Fruit fly (Drosophila melanogaster) whole organism, embryonic: Measurements from ENCODE around the gene Pc.
A peak's percentile ranks its signal among the peaks of the same experiment; 100 is the strongest.

Experiments used
- BEAF-32 ChIP-seq: fragments of 200-800 bp; sonication (Bioruptor generic); optimal IDR thresholded peaks from 3 replicates; lab custom pipeline; 2017; ENCODE audit warnings: missing biosample characterization, missing genetic modification characterization, mild to moderate bottlenecking, moderate library complexity, missing genetic modification reagents
- Bdp1 ChIP-seq: fragments of 200-800 bp; sonication (Bioruptor generic); optimal IDR thresholded peaks from 3 replicates; lab custom pipeline; 2016; ENCODE audit warnings: missing biosample characterization, missing genetic modification characterization
- CG12299 ChIP-seq: fragments of 200-800 bp; sonication (Bioruptor generic); optimal IDR thresholded peaks from 2 replicates; lab custom pipeline; 2018; ENCODE audit warnings: missing biosample characterization, mild to moderate bottlenecking, missing genetic modification characterization
- CG15011 ChIP-seq: fragments of 200-800 bp; sonication (Bioruptor generic); optimal IDR thresholded peaks from 3 replicates; lab custom pipeline; 2018; ENCODE audit warnings: missing biosample characterization, mild to moderate bottlenecking, missing genetic modification characterization
- CG17328 ChIP-seq: fragments of 200-800 bp; sonication (Bioruptor generic); IDR thresholded peaks from 2 replicates; pipeline ENCODE4 v1.3.6; 2022; ENCODE audit warnings: missing biosample characterization, missing genetic modification characterization
- CG17829 ChIP-seq: fragments of 200-800 bp; optimal IDR thresholded peaks from 2 replicates; lab custom pipeline; 2019; ENCODE audit warnings: missing biosample characterization, mild to moderate bottlenecking, missing genetic modification characterization, moderate library complexity
- CG1832 ChIP-seq: fragments of 200-800 bp; sonication (Bioruptor generic); optimal IDR thresholded peaks from 2 replicates; lab custom pipeline; 2017; ENCODE audit warnings: missing biosample characterization, mild to moderate bottlenecking, missing genetic modification characterization, inconsistent platforms
- CG18619 ChIP-seq: fragments of 200-800 bp; sonication (Bioruptor generic); optimal IDR thresholded peaks from 3 replicates; lab custom pipeline; 2017; ENCODE audit warnings: missing biosample characterization, mild to moderate bottlenecking, missing genetic modification characterization
- CG3065 ChIP-seq: fragments of 200-800 bp; sonication (Bioruptor generic); optimal IDR thresholded peaks from 2 replicates; lab custom pipeline; 2016; ENCODE audit warnings: missing biosample characterization, missing genetic modification characterization
- CG31224 ChIP-seq: fragments of 200-800 bp; sonication (Bioruptor generic); IDR thresholded peaks from 2 replicates; pipeline ENCODE4 v1.3.6; 2022; ENCODE audit warnings: missing biosample characterization, missing genetic modification characterization
- CG32767 ChIP-seq: fragments of 200-800 bp; sonication (Bioruptor generic); IDR thresholded peaks from 2 replicates; pipeline ENCODE4 v1.3.6; 2022; ENCODE audit warnings: missing biosample characterization, missing genetic modification characterization
- CG34422 ChIP-seq: fragments of 200-800 bp; sonication (Bioruptor generic); IDR thresholded peaks from 3 replicates; pipeline ENCODE4 v1.3.6; 2022; ENCODE audit warnings: missing biosample characterization, missing genetic modification characterization
- CG4707 ChIP-seq: fragments of 200-800 bp; sonication (Bioruptor generic); optimal IDR thresholded peaks from 2 replicates; lab custom pipeline; 2018; ENCODE audit warnings: missing biosample characterization, mild to moderate bottlenecking, missing genetic modification characterization, moderate library complexity
- CG6683 ChIP-seq: fragments of 200-800 bp; sonication (Bioruptor generic); optimal IDR thresholded peaks from 2 replicates; lab custom pipeline; 2017; ENCODE audit warnings: missing biosample characterization, mild to moderate bottlenecking, missing genetic modification characterization, missing genetic modification reagents
- CG7786 ChIP-seq: fragments of 200-800 bp; sonication (Bioruptor generic); optimal IDR thresholded peaks from 2 replicates; lab custom pipeline; 2016; ENCODE audit warnings: missing biosample characterization, missing genetic modification characterization
- D ChIP-seq, 2 experiments: fragments of 200-800 bp in 1 of 2; fragments of >200 bp in 1 of 2; sonication (Bioruptor generic) in 1 of 2; optimal IDR thresholded peaks; 2 replicates in 1 of 2; 3 replicates in 1 of 2; lab custom pipeline; 2017; ENCODE audit warnings: mild to moderate bottlenecking in 1 of 2, missing biosample characterization in 1 of 2, missing genetic modification characterization in 1 of 2, missing genetic modification reagents in 1 of 2
- Dek ChIP-seq: fragments of 200-800 bp; sonication (Bioruptor generic); optimal IDR thresholded peaks from 3 replicates; lab custom pipeline; 2019; ENCODE audit warnings: missing biosample characterization, mild to moderate bottlenecking, missing genetic modification characterization, moderate library complexity
- Doc3 ChIP-seq: fragments of 200-800 bp; sonication (Bioruptor generic); IDR thresholded peaks from 3 replicates; pipeline ENCODE4 v1.3.6; 2022; ENCODE audit warnings: missing biosample characterization, missing genetic modification characterization; ENCODE audit not compliant: partially characterized antibody
- HmgZ ChIP-seq: fragments of 200-800 bp; sonication (Bioruptor generic); optimal IDR thresholded peaks from 2 replicates; lab custom pipeline; 2018; ENCODE audit warnings: missing biosample characterization, mild to moderate bottlenecking, missing genetic modification characterization
- Hr39 ChIP-seq: fragments of >200 bp; optimal IDR thresholded peaks from 2 replicates; lab custom pipeline; 2017
- Hr51 ChIP-seq, 2 experiments: fragments of 200-800 bp; sonication (Bioruptor generic); optimal IDR thresholded peaks; 2 replicates in 1 of 2; 3 replicates in 1 of 2; lab custom pipeline; 2016 to 2018; ENCODE audit warnings: missing biosample characterization in 2 of 2, missing genetic modification characterization in 2 of 2, mild to moderate bottlenecking in 1 of 2, moderate library complexity in 1 of 2
- MBD-R2 ChIP-seq: fragments of 200-800 bp; sonication (Bioruptor generic); IDR thresholded peaks from 2 replicates; pipeline ENCODE4 v1.3.6; 2022; ENCODE audit warnings: missing biosample characterization, missing genetic modification characterization
- Meics ChIP-seq: fragments of 200-800 bp; sonication (Bioruptor generic); optimal IDR thresholded peaks from 2 replicates; lab custom pipeline; 2017; ENCODE audit warnings: missing biosample characterization, mild to moderate bottlenecking, missing genetic modification characterization
- NK7.1 ChIP-seq: fragments of 200-800 bp; sonication (Bioruptor generic); optimal IDR thresholded peaks from 3 replicates; lab custom pipeline; 2016; ENCODE audit warnings: missing biosample characterization, missing genetic modification characterization
- Rx ChIP-seq: fragments of 200-800 bp; sonication (Bioruptor generic); IDR thresholded peaks from 2 replicates; pipeline ENCODE4 v1.3.6; 2022; ENCODE audit warnings: missing biosample characterization, missing genetic modification characterization
- Spps ChIP-seq: fragments of 200-800 bp; sonication (Bioruptor generic); optimal IDR thresholded peaks from 2 replicates; lab custom pipeline; 2018; ENCODE audit warnings: missing biosample characterization, mild to moderate bottlenecking, missing genetic modification characterization
- Ssrp ChIP-seq: fragments of 200-800 bp; sonication (Bioruptor generic); optimal IDR thresholded peaks from 2 replicates; lab custom pipeline; 2018; ENCODE audit warnings: missing biosample characterization, mild to moderate bottlenecking, missing genetic modification characterization, moderate library complexity
- TFAM ChIP-seq: fragments of 200-800 bp; sonication (Bioruptor generic); optimal IDR thresholded peaks from 2 replicates; lab custom pipeline; 2017; ENCODE audit warnings: missing biosample characterization, missing genetic modification characterization, inconsistent platforms
- al ChIP-seq: fragments of 200-800 bp; sonication (Bioruptor generic); IDR thresholded peaks from 2 replicates; pipeline ENCODE4 v1.3.6; 2022; ENCODE audit warnings: missing biosample characterization, missing genetic modification characterization
- ap ChIP-seq: fragments of 200-800 bp; sonication (Bioruptor generic); IDR thresholded peaks from 2 replicates; pipeline ENCODE4 v1.3.6; 2022; ENCODE audit warnings: missing biosample characterization, missing genetic modification characterization
- ase ChIP-seq: fragments of 200-800 bp; sonication (Bioruptor generic); IDR thresholded peaks from 3 replicates; pipeline ENCODE4 v1.3.6; 2022; ENCODE audit warnings: missing biosample characterization, missing genetic modification characterization
- ash1 ChIP-seq: fragments of 200-800 bp; sonication (Bioruptor generic); optimal IDR thresholded peaks from 2 replicates; lab custom pipeline; 2018; ENCODE audit warnings: missing biosample characterization, mild to moderate bottlenecking, missing genetic modification characterization
- bbx ChIP-seq: fragments of 200-800 bp; sonication (Bioruptor generic); IDR thresholded peaks from 2 replicates; pipeline ENCODE4 v1.3.6; 2022; ENCODE audit warnings: missing biosample characterization, missing genetic modification characterization; ENCODE audit not compliant: partially characterized antibody
- cg ChIP-seq: fragments of 200-800 bp; sonication (Bioruptor generic); optimal IDR thresholded peaks from 3 replicates; lab custom pipeline; 2019; ENCODE audit warnings: missing biosample characterization, mild to moderate bottlenecking, missing genetic modification characterization, moderate library complexity
- emc ChIP-seq: fragments of 200-800 bp; sonication (Bioruptor generic); optimal IDR thresholded peaks from 2 replicates; lab custom pipeline; 2016; ENCODE audit warnings: missing biosample characterization, missing genetic modification characterization
- fd3F ChIP-seq: fragments of 200-800 bp; sonication (Bioruptor generic); optimal IDR thresholded peaks from 2 replicates; lab custom pipeline; 2018; ENCODE audit warnings: missing biosample characterization, mild to moderate bottlenecking, missing genetic modification characterization, moderate library complexity
- gro ChIP-seq: fragments of 200-800 bp; sonication (Bioruptor generic); optimal IDR thresholded peaks from 2 replicates; lab custom pipeline; 2016; ENCODE audit warnings: missing biosample characterization, missing genetic modification characterization
- gsb ChIP-seq: fragments of 200-800 bp; sonication (Bioruptor generic); IDR thresholded peaks from 2 replicates; pipeline ENCODE4 v1.3.6; 2022; ENCODE audit warnings: missing biosample characterization, missing genetic modification characterization
- inv ChIP-seq: fragments of 200-800 bp; sonication (Bioruptor generic); IDR thresholded peaks from 2 replicates; pipeline ENCODE4 v1.3.6; 2022; ENCODE audit warnings: missing biosample characterization, missing genetic modification characterization; ENCODE audit not compliant: partially characterized antibody
- kah ChIP-seq: fragments of 200-800 bp; sonication (Bioruptor generic); optimal IDR thresholded peaks from 2 replicates; lab custom pipeline; 2018; ENCODE audit warnings: missing biosample characterization, mild to moderate bottlenecking, missing genetic modification characterization
- lmd ChIP-seq: fragments of 200-800 bp; sonication (Bioruptor generic); IDR thresholded peaks from 2 replicates; pipeline ENCODE4 v1.3.6; 2022; ENCODE audit warnings: missing biosample characterization, missing genetic modification characterization
- nom ChIP-seq: fragments of 200-800 bp; sonication (Bioruptor generic); optimal IDR thresholded peaks from 2 replicates; lab custom pipeline; 2017; ENCODE audit warnings: missing biosample characterization, missing genetic modification characterization, mild to moderate bottlenecking, moderate library complexity, missing genetic modification reagents
- pnt ChIP-seq: fragments of 200-800 bp; sonication (Bioruptor generic); optimal IDR thresholded peaks from 3 replicates; lab custom pipeline; 2016; ENCODE audit warnings: missing biosample characterization, missing genetic modification characterization
- psq ChIP-seq: fragments of 200-800 bp; sonication (Bioruptor generic); optimal IDR thresholded peaks from 2 replicates; lab custom pipeline; 2017; ENCODE audit warnings: missing biosample characterization, missing genetic modification characterization
- run ChIP-seq: fragments of 200-800 bp; sonication (Bioruptor generic); optimal IDR thresholded peaks from 3 replicates; lab custom pipeline; 2018; ENCODE audit warnings: missing biosample characterization, mild to moderate bottlenecking, missing genetic modification characterization
- so ChIP-seq: fragments of 200-800 bp; sonication (Bioruptor generic); IDR thresholded peaks from 3 replicates; pipeline ENCODE4 v1.3.6; 2022; ENCODE audit warnings: missing biosample characterization, missing genetic modification characterization
- vfl ChIP-seq: fragments of 200-800 bp; sonication (Bioruptor generic); optimal IDR thresholded peaks from 2 replicates; lab custom pipeline; 2016; ENCODE audit warnings: missing biosample characterization, missing genetic modification characterization
- vnd ChIP-seq: fragments of 200-800 bp; sonication (Bioruptor generic); IDR thresholded peaks from 3 replicates; pipeline ENCODE4 v1.3.6; 2022; ENCODE audit warnings: missing biosample characterization, missing genetic modification characterization; ENCODE audit not compliant: partially characterized antibody

Pc gene

DNA sequence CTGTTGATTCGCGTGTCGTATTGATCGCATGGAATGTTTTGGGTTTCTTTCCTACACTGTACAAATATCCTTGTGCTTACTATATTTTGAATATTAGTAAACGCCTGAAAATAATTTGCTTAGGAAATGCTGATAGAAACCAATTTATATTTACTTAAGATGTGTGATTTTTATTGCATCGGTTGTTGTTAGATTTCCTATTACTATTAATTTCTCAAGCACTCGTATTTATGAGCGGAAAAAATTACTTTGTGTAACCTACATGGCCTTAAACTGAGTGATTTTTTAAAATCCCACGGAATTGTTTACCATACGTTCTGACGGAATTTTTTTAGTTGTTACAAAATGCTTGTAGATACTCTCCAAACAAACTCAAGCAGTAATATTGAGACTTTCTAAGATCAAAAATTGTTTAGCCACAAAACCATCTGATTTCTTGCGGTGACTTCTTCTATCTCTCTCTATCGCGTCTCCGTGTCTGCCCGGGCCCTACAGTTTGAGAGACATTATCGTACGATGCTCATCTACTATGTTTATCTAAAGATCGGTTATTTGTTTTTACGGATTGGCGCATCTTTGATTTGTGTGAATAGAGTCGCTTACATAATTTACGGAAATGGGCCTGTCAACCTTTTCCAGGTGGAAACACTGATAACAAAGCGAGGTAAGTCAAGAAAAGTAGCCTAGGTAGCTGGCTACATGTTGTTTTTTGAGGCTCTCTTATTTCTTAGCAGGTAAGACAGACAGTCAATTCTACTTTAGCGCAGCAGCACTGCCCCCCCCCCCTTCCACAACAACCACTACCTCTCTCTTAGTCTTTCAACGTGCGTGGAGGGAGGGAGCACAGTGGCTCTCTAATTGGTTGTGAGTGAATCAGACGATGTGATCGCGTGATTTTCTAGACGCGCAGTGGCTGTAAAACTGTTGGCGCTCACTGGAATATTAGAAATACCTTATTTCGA, 41.2 kb downstream of the Pc start (continued):
- TF ChIP-seq al (GFP tag; lab: Robert Waterston, UW) (peak; percentile 19; the same call in 1 of the 2 replicates), bbx (no peak), cg (GFP tag; lab: Kevin White, UChicago) (no peak), gro (GFP tag; lab: Kevin White, UChicago) (peak; percentile 39), Spps (tag; lab: Kevin White, UChicago) (peak; percentile 27), TFAM (GFP tag; lab: Kevin White, UChicago) (no peak), fd3F (GFP tag; lab: Kevin White, UChicago) (peak; percentile 29), Hr39 (lab: Kevin White, UChicago) (no peak), NK7.1 (GFP tag; lab: Kevin White, UChicago) (no peak), Ssrp (tag; lab: Kevin White, UChicago) (peak; percentile 68), D (optimal IDR thresholded peaks at IDR 0.05; lab: Kevin White, UChicago) (no peak), D (GFP tag; optimal IDR thresholded peaks at IDR 0.05; lab: Kevin White, UChicago) (peak; percentile 62), so (peak; percentile 28; the same call in 1 of the 3 replicates), ash1 (GFP tag; lab: Kevin White, UChicago) (no peak), Dek (tag; lab: Kevin White, UChicago) (peak; percentile 11), CG17829 (tag; lab: Kevin White, UChicago) (peak; percentile 77), CG17328 (GFP tag; lab: Robert Waterston, UW) (no peak), ap (GFP tag; lab: Robert Waterston, UW) (no peak), Doc3 (GFP tag; lab: Robert Waterston, UW) (no peak), HmgZ (tag; lab: Kevin White, UChicago) (no peak), CG4707 (GFP tag; lab: Kevin White, UChicago) (peak; percentile 11), CG32767 (GFP tag; lab: Robert Waterston, UW) (no peak), gsb (GFP tag; lab: Robert Waterston, UW) (no peak), emc (GFP tag; lab: Kevin White, UChicago) (no peak), inv (GFP tag; lab: Robert Waterston, UW) (no peak), CG6683 (no peak), CG34422 (GFP tag; lab: Robert Waterston, UW) (no peak), Bdp1 (peak; percentile 5), Hr51 (GFP tag; optimal IDR thresholded peaks at IDR 0.05; lab: Kevin White, UChicago) (peak; percentile 34 to 68), psq (GFP tag; lab: Kevin White, UChicago) (no peak), CG18619 (GFP tag; lab: Kevin White, UChicago) (peak; percentile 59), vfl (peak; percentile 0), run (tag; lab: Kevin White, UChicago) (no peak), Rx (GFP tag; lab: Robert Waterston, UW) (no peak), ase (0 out of 3 replicates have a peak, but pooled peaks have one; percentile 10), MBD-R2 (no peak), nom (GFP tag; lab: Kevin White, UChicago) (no peak), CG15011 (GFP tag; lab: Kevin White, UChicago) (peak; percentile 43), CG3065 (GFP tag; lab: Kevin White, UChicago) (no peak), CG31224 (GFP tag; lab: Robert Waterston, UW) (peak; percentile 30; the same call in 1 of the 2 replicates), CG12299 (tag; lab: Kevin White, UChicago) (no peak), vnd (GFP tag; lab: Robert Waterston, UW) (no peak), CG1832 (no peak), lmd (GFP tag; lab: Robert Waterston, UW) (peak; percentile 52), pnt (GFP tag; lab: Kevin White, UChicago) (peak; percentile 68), Meics (peak; percentile 62), kah (GFP tag; lab: Kevin White, UChicago) (peak; percentile 2), CG7786 (GFP tag; lab: Kevin White, UChicago) (peak; percentile 68), BEAF-32 (GFP tag; lab: Kevin White, UChicago) (peak; percentile 16)
